Fruit fly (Drosophila melanogaster) S2 (cell line): Measurements from ENCODE around the gene Lk.

Source experiments
- CG8478 ChIP-seq: fragments of >200 bp; optimal IDR thresholded peaks from 2 replicates; lab custom pipeline; 2018
- CTCF ChIP-seq, 2 experiments: fragments of >200 bp; optimal IDR thresholded peaks; 2 replicates each; lab custom pipeline; 2018

dm6 chr3L:14583803-14584202, 23.2 kb upstream of the Lk start:
- TF ChIP-seq CG8478 (lab: Kevin White, UChicago): no peak
- no peak for TF ChIP-seq CTCF (optimal IDR thresholded peaks at IDR 0.05; lab: Kevin White, UChicago)
